Fruit fly (Drosophila melanogaster) whole organism, adult: ENCODE measurements around the gene CG7857.

ENCODE experiments used
- CG11617 ChIP-seq: fragments of 200-800 bp; sonication (Bioruptor generic); optimal IDR thresholded peaks from 2 replicates; lab custom pipeline; 2017; ENCODE audit warnings: mild to moderate bottlenecking, missing biosample characterization, missing genetic modification reagents, missing genetic modification characterization
- CG12768 ChIP-seq: fragments of 200-800 bp; sonication (Bioruptor generic); optimal IDR thresholded peaks from 2 replicates; lab custom pipeline; 2017; ENCODE audit warnings: missing biosample characterization, missing genetic modification characterization, mild to moderate bottlenecking, moderate library complexity, missing genetic modification reagents
- CG14711 ChIP-seq: fragments of 200-800 bp; sonication (Bioruptor generic); optimal IDR thresholded peaks from 2 replicates; lab custom pipeline; 2018; ENCODE audit warnings: missing biosample characterization, mild to moderate bottlenecking, missing genetic modification characterization, moderate library complexity
- CG1620 ChIP-seq: fragments of 200-800 bp; sonication (Bioruptor generic); optimal IDR thresholded peaks from 2 replicates; lab custom pipeline; 2016; ENCODE audit warnings: missing biosample characterization, missing genetic modification characterization
- CG33017 ChIP-seq: fragments of 200-800 bp; sonication (Bioruptor generic); optimal IDR thresholded peaks from 2 replicates; lab custom pipeline; 2018; ENCODE audit warnings: missing biosample characterization, mild to moderate bottlenecking, missing genetic modification characterization, moderate library complexity
- CG5204 ChIP-seq: fragments of 200-800 bp; sonication (Bioruptor generic); optimal IDR thresholded peaks from 2 replicates; lab custom pipeline; 2016; ENCODE audit warnings: missing biosample characterization, missing genetic modification characterization
- CG7045 ChIP-seq: fragments of 200-800 bp; sonication (Bioruptor generic); optimal IDR thresholded peaks from 2 replicates; lab custom pipeline; 2017; ENCODE audit warnings: missing biosample characterization, mild to moderate bottlenecking, missing genetic modification characterization
- CG7101 ChIP-seq: fragments of 200-800 bp; sonication (Bioruptor generic); optimal IDR thresholded peaks from 2 replicates; lab custom pipeline; 2018; ENCODE audit warnings: missing biosample characterization, mild to moderate bottlenecking, missing genetic modification characterization, moderate library complexity
- Clk ChIP-seq: fragments of 200-800 bp; sonication (Bioruptor generic); optimal IDR thresholded peaks from 2 replicates; lab custom pipeline; 2017; ENCODE audit warnings: missing biosample characterization, missing genetic modification characterization
- Crg-1 ChIP-seq: fragments of 200-800 bp; sonication (Bioruptor generic); optimal IDR thresholded peaks from 2 replicates; lab custom pipeline; 2016; ENCODE audit warnings: missing biosample characterization, missing genetic modification characterization
- Hr96 ChIP-seq: fragments of 200-800 bp; sonication (Bioruptor generic); optimal IDR thresholded peaks from 2 replicates; lab custom pipeline; 2016; ENCODE audit warnings: missing biosample characterization, missing genetic modification characterization
- Mnt ChIP-seq: fragments of 200-800 bp; sonication (Bioruptor generic); optimal IDR thresholded peaks from 2 replicates; lab custom pipeline; 2016; ENCODE audit warnings: missing biosample characterization, mild to moderate bottlenecking, missing genetic modification characterization
- bab1 ChIP-seq: fragments of 200-800 bp; sonication (Bioruptor generic); optimal IDR thresholded peaks from 3 replicates; lab custom pipeline; 2019; ENCODE audit warnings: missing biosample characterization, mild to moderate bottlenecking, missing genetic modification characterization, moderate library complexity
- cic ChIP-seq: fragments of 200-800 bp; sonication (Bioruptor generic); optimal IDR thresholded peaks from 2 replicates; lab custom pipeline; 2017; ENCODE audit warnings: missing biosample characterization, mild to moderate bottlenecking, missing genetic modification characterization, moderate library complexity
- cnc ChIP-seq, 2 experiments: fragments of >200 bp; optimal IDR thresholded peaks; 2 replicates each; lab custom pipeline; 2017
- kay ChIP-seq: fragments of 200-800 bp; sonication (Bioruptor generic); peaks from one replicate; lab custom pipeline; 2016; ENCODE audit warnings: missing biosample characterization, missing genetic modification characterization, borderline replicate concordance
- ovo ChIP-seq: fragments of 200-800 bp; sonication (Bioruptor generic); optimal IDR thresholded peaks from 2 replicates; lab custom pipeline; 2016; ENCODE audit warnings: missing biosample characterization, missing genetic modification characterization
- pad ChIP-seq: fragments of 200-800 bp; sonication (Bioruptor generic); optimal IDR thresholded peaks from 3 replicates; lab custom pipeline; 2017; ENCODE audit warnings: missing biosample characterization, missing genetic modification characterization, mild to moderate bottlenecking, moderate library complexity, missing genetic modification reagents
- tj ChIP-seq: fragments of 200-800 bp; sonication (Bioruptor generic); optimal IDR thresholded peaks from 3 replicates; lab custom pipeline; 2017; ENCODE audit warnings: missing biosample characterization, mild to moderate bottlenecking, missing genetic modification characterization, moderate library complexity
- toe ChIP-seq: fragments of 200-800 bp; sonication (Bioruptor generic); optimal IDR thresholded peaks from 2 replicates; lab custom pipeline; 2016; ENCODE audit warnings: missing biosample characterization, missing genetic modification characterization

The CG7857 gene

DNA sequence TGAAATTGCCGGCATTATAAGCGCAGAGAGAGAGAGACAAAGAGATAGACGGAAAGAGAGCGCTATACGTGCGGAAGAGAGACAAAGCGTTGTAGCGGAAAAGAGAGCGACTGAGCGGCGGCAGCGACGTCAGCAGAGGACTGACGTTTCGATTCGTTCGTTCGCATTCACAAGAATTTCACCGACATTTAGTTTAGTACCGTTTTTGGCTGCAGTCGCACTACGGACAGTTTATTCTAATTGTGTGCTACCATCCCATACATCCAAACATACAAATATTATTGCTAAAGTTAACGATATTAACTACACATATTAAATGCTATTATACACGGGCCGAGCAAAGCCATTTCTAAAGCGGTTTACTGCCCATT, 30.5 kb upstream of the CG7857 start, which contains the start of gene CrebA:
CrebA (plus strand) TSS at position 168 of the 371 bp plus-strand sequence.
- TF ChIP-seq bab1 (GFP tag; lab: Kevin White, UChicago) (no peak), kay (GFP tag; lab: Kevin White, UChicago) (peak; percentile 21)

DNA sequence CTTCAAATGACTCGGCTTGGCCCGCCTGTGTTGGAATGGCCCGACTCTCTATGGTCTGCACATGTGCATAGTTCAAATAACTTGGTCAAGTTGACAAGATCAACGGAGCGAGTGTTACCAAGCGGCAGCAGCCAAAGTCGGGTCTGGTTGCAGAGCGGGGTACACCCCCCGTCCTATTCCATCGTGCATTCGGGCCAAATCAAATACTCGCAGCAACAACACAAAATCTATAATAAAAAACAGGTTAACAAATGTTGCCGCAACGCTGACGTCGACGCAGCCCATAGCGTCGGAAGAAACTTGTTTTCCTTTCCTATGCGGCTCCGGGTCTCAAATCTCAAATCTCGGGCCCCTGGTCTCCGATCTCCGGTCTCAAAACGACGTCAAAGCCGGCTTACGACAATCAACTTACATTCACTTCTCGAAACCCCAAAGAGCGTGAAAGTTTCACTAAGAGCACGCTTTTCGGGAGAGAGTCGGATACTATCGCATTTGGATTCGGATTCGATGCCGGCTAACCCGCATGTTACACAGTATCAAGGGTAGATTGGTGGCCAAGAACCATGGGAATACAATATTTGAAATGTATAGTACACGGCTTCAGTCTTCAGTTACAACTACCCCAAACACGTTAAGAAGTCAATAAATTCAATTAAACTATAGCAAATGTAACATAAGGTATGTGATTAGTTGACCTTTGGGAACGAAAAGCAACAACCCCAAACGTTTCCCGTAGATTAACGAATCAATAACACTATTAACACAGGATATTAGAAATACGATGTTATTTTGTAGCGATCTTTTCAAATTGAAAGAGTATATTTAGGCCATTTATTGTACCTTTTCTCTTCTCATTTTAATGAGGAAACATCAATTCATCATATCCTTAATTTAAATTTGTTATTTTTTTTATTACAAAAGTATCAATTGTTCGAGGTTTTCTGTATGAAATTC, 29.9 kb upstream of the CG7857 start:
- peak; percentile 59 for TF ChIP-seq CG7101 (tag; lab: Kevin White, UChicago)
- peak; percentile 28 for TF ChIP-seq bab1 (GFP tag; lab: Kevin White, UChicago)
- TF ChIP-seq Hr96: peak; percentile 64
- peak; percentile 60 for TF ChIP-seq CG7045 (GFP tag; lab: Kevin White, UChicago)
- peak; percentile 61 for TF ChIP-seq Crg-1 (GFP tag; lab: Kevin White, UChicago)
- no peak for TF ChIP-seq CG14711 (tag; lab: Kevin White, UChicago)
- TF ChIP-seq ovo (GFP tag; lab: Kevin White, UChicago): no peak
- peak; percentile 86 for TF ChIP-seq CG11617
- TF ChIP-seq CG1620 (GFP tag; lab: Kevin White, UChicago): peak; percentile 30
- TF ChIP-seq toe (GFP tag; lab: Kevin White, UChicago): peak; percentile 79
- TF ChIP-seq CG5204 (GFP tag; lab: Kevin White, UChicago): peak; percentile 78
- TF ChIP-seq tj (GFP tag; lab: Kevin White, UChicago): peak; percentile 56
- no peak for TF ChIP-seq kay (GFP tag; lab: Kevin White, UChicago)
- peak; percentile 43 for TF ChIP-seq CG33017 (tag; lab: Kevin White, UChicago)
- TF ChIP-seq cnc (optimal IDR thresholded peaks at IDR 0.05; lab: Kevin White, UChicago): no peak
- peak; percentile 55 for TF ChIP-seq Mnt (GFP tag; lab: Kevin White, UChicago)
- TF ChIP-seq pad (GFP tag; lab: Kevin White, UChicago): peak; percentile 40
- peak; percentile 13 for TF ChIP-seq Clk (GFP tag; lab: Kevin White, UChicago)
- TF ChIP-seq cic (GFP tag; lab: Kevin White, UChicago): no peak
- TF ChIP-seq CG12768: peak; percentile 51

- no peak for TF ChIP-seq Clk (GFP tag; lab: Kevin White, UChicago)
- TF ChIP-seq pad (GFP tag; lab: Kevin White, UChicago): no peak
- no peak for TF ChIP-seq cic (GFP tag; lab: Kevin White, UChicago)
- no peak for TF ChIP-seq CG11617
- no peak for TF ChIP-seq CG1620 (GFP tag; lab: Kevin White, UChicago)
- peak; percentile 7 for TF ChIP-seq Hr96
- peak; percentile 23 for TF ChIP-seq CG5204 (GFP tag; lab: Kevin White, UChicago)
- TF ChIP-seq toe (GFP tag; lab: Kevin White, UChicago): no peak
- TF ChIP-seq ovo (GFP tag; lab: Kevin White, UChicago): no peak
- TF ChIP-seq CG7101 (tag; lab: Kevin White, UChicago): peak; percentile 14
- no peak for TF ChIP-seq CG12768
- no peak for TF ChIP-seq tj (GFP tag; lab: Kevin White, UChicago)
- peak; percentile 24 for TF ChIP-seq CG14711 (tag; lab: Kevin White, UChicago)
- TF ChIP-seq Crg-1 (GFP tag; lab: Kevin White, UChicago): no peak
- TF ChIP-seq Mnt (GFP tag; lab: Kevin White, UChicago): no peak
- no peak for TF ChIP-seq cnc (optimal IDR thresholded peaks at IDR 0.05; lab: Kevin White, UChicago)
- no peak for TF ChIP-seq CG33017 (tag; lab: Kevin White, UChicago)
- no peak for TF ChIP-seq CG7045 (GFP tag; lab: Kevin White, UChicago)
- TF ChIP-seq bab1 (GFP tag; lab: Kevin White, UChicago): no peak
- TF ChIP-seq kay (GFP tag; lab: Kevin White, UChicago): peak; percentile 85
Observed at dm6 chr3L:15533402-15534129, 28.9 kb upstream of the CG7857 start.

- no peak for TF ChIP-seq CG33017 (tag; lab: Kevin White, UChicago)
- no peak for TF ChIP-seq Mnt (GFP tag; lab: Kevin White, UChicago)
- no peak for TF ChIP-seq cnc (optimal IDR thresholded peaks at IDR 0.05; lab: Kevin White, UChicago)
- peak; percentile 2 for TF ChIP-seq CG5204 (GFP tag; lab: Kevin White, UChicago)
- TF ChIP-seq bab1 (GFP tag; lab: Kevin White, UChicago): no peak
- peak; percentile 83 for TF ChIP-seq kay (GFP tag; lab: Kevin White, UChicago)
- TF ChIP-seq CG11617: no peak
- TF ChIP-seq CG1620 (GFP tag; lab: Kevin White, UChicago): no peak
- no peak for TF ChIP-seq pad (GFP tag; lab: Kevin White, UChicago)
- peak; percentile 23 for TF ChIP-seq CG14711 (tag; lab: Kevin White, UChicago)
- no peak for TF ChIP-seq Clk (GFP tag; lab: Kevin White, UChicago)
- TF ChIP-seq cic (GFP tag; lab: Kevin White, UChicago): no peak
- TF ChIP-seq CG7045 (GFP tag; lab: Kevin White, UChicago): no peak
- TF ChIP-seq ovo (GFP tag; lab: Kevin White, UChicago): peak; percentile 57
- peak; percentile 82 for TF ChIP-seq CG12768
- no peak for TF ChIP-seq CG7101 (tag; lab: Kevin White, UChicago)
- peak; percentile 23 for TF ChIP-seq Hr96
- TF ChIP-seq tj (GFP tag; lab: Kevin White, UChicago): peak; percentile 22
- TF ChIP-seq Crg-1 (GFP tag; lab: Kevin White, UChicago): no peak
- TF ChIP-seq toe (GFP tag; lab: Kevin White, UChicago): peak; percentile 5
Observed at dm6 chr3L:15532368-15533030, 27.8 kb upstream of the CG7857 start.
